Worm (Caenorhabditis elegans) whole organism, L4 larva: ENCODE results near the gene F47B8.8.

ENCODE experiments used
- dve-1 ChIP-seq: sonication (generic microtip); optimal IDR thresholded peaks from 2 replicates; lab custom pipeline; 2017; ENCODE audit warnings: antibody characterized with exemption, mild to moderate bottlenecking, missing genetic modification characterization, missing compliant biosample characterization; ENCODE audit not compliant: insufficient read depth
- jun-1 ChIP-seq: fragments of 150-350 bp; optimal IDR thresholded peaks from 2 replicates; lab custom pipeline; 2014; ENCODE audit warnings: missing biosample characterization, missing genetic modification reagents, missing genetic modification characterization
- lin-39 ChIP-seq: fragments of 150-350 bp; optimal IDR thresholded peaks from 2 replicates; lab custom pipeline; 2014; ENCODE audit warnings: missing biosample characterization, missing genetic modification reagents, missing genetic modification characterization
- lsy-2 ChIP-seq, 2 experiments: fragments of 150-350 bp in 1 of 2; sonication (generic microtip) in 1 of 2; optimal IDR thresholded peaks; 2 replicates each; lab custom pipeline; 2014 to 2017; ENCODE audit warnings: missing biosample characterization in 2 of 2, missing genetic modification characterization in 2 of 2
- madf-5 ChIP-seq, 2 experiments: fragments of 200-800 bp; sonication (Bioruptor generic); IDR thresholded peaks; 2 replicates each; pipeline ENCODE4 v1.3.6; 2022; ENCODE audit warnings: missing compliant biosample characterization in 2 of 2, missing genetic modification characterization in 2 of 2
- mep-1 ChIP-seq: fragments of 150-350 bp; sonication (generic microtip); optimal IDR thresholded peaks from 3 replicates; lab custom pipeline; 2014; ENCODE audit warnings: missing biosample characterization, missing genetic modification characterization
- nhr-11 ChIP-seq: fragments of 150-350 bp; optimal IDR thresholded peaks from 2 replicates; lab custom pipeline; 2014; ENCODE audit warnings: missing biosample characterization, missing genetic modification characterization
- pqm-1 ChIP-seq: sonication (generic microtip); optimal IDR thresholded peaks from 2 replicates; lab custom pipeline; 2017; ENCODE audit warnings: missing biosample characterization, missing genetic modification characterization
- snpc-1.2 ChIP-seq: fragments of 200-800 bp; sonication (Bioruptor generic); IDR thresholded peaks from 2 replicates; pipeline ENCODE4 v1.3.6; 2022; ENCODE audit warnings: missing genetic modification reagents, missing genetic modification characterization, missing compliant biosample characterization
- unc-39 ChIP-seq: sonication (generic microtip); optimal IDR thresholded peaks from 2 replicates; lab custom pipeline; 2017; ENCODE audit warnings: missing biosample characterization, missing genetic modification characterization
- unc-62 ChIP-seq, 3 experiments: fragments of 150-350 bp in 1 of 3; sonication (generic microtip); optimal IDR thresholded peaks in 2 of 3; peaks in 1 of 3; 1 replicate in 1 of 3; 2 replicates in 2 of 3; lab custom pipeline; 2014 to 2017; ENCODE audit warnings: missing biosample characterization in 3 of 3, missing genetic modification characterization in 3 of 3, missing genetic modification reagents in 3 of 3, missing genotype in 1 of 3

- TF ChIP-seq madf-5 (GFP tag; IDR thresholded peaks at IDR 0.05; lab: Robert Waterston, UW) (no peak), snpc-1.2 (no peak), mep-1 (tag; lab: Kevin White, UChicago) (no peak), pqm-1 (peak; percentile 41), unc-62 (GFP tag; optimal IDR thresholded peaks at IDR 0.05 in 1 of 2; lab: Kevin White, UChicago) (no peak), unc-62 (tag; optimal IDR thresholded peaks at IDR 0.05; lab: Kevin White, UChicago) (no peak), lin-39 (no peak), dve-1 (no peak), jun-1 (no peak), lsy-2 (tag; optimal IDR thresholded peaks at IDR 0.05; lab: Kevin White, UChicago) (no peak), unc-39 (tag; lab: Kevin White, UChicago) (no peak), nhr-11 (tag; lab: Kevin White, UChicago) (no peak)
Measured at ce11 chrV:14301076-14301475, 30.5 kb upstream of the F47B8.8 start, which contains the start of gene F14D7.6.
